Worm (Caenorhabditis elegans) whole organism, L1 larva: Measurements from ENCODE around the gene C35A5.10.

ENCODE experiments used
- C04F5.9 ChIP-seq: sonication (generic microtip); optimal IDR thresholded peaks from 2 replicates; lab custom pipeline; 2016; ENCODE audit warnings: missing genetic modification characterization, missing compliant biosample characterization
- C16A3.4 ChIP-seq: fragments of 150-350 bp; optimal IDR thresholded peaks from 2 replicates; lab custom pipeline; 2014; ENCODE audit warnings: missing biosample characterization, missing genetic modification characterization
- Y116A8C.19 ChIP-seq: sonication (generic microtip); optimal IDR thresholded peaks from 2 replicates; lab custom pipeline; 2016; ENCODE audit warnings: missing compliant biosample characterization, missing genetic modification characterization, borderline replicate concordance
- aha-1 ChIP-seq: fragments of 150-350 bp; optimal IDR thresholded peaks from 2 replicates; lab custom pipeline; 2014; ENCODE audit warnings: missing biosample characterization, missing genetic modification characterization
- blmp-1 ChIP-seq: fragments of 150-350 bp; optimal IDR thresholded peaks from 2 replicates; lab custom pipeline; 2014; ENCODE audit warnings: missing biosample characterization, missing genetic modification characterization
- ceh-63 ChIP-seq: fragments of 200-800 bp; sonication (Bioruptor generic); optimal IDR thresholded peaks from 2 replicates; lab custom pipeline; 2018; ENCODE audit warnings: mild to moderate bottlenecking, missing genetic modification characterization, missing compliant biosample characterization
- ceh-8 ChIP-seq: fragments of 200-800 bp; sonication (Bioruptor generic); optimal IDR thresholded peaks from 2 replicates; lab custom pipeline; 2018; ENCODE audit warnings: mild to moderate bottlenecking, missing genetic modification characterization, moderate library complexity, missing compliant biosample characterization
- dsc-1 ChIP-seq: sonication (generic microtip); optimal IDR thresholded peaks from 2 replicates; lab custom pipeline; 2016; ENCODE audit warnings: mild to moderate bottlenecking, missing genetic modification characterization, missing compliant biosample characterization
- efl-3 ChIP-seq: fragments of 200-800 bp; sonication (Bioruptor generic); optimal IDR thresholded peaks from 2 replicates; lab custom pipeline; 2018; ENCODE audit warnings: mild to moderate bottlenecking, missing genetic modification characterization, missing compliant biosample characterization
- egl-13 ChIP-seq: sonication (generic microtip); optimal IDR thresholded peaks from 2 replicates; lab custom pipeline; 2016; ENCODE audit warnings: missing genotype, missing genetic modification reagents, missing genetic modification characterization, missing compliant biosample characterization
- egl-27 ChIP-seq, 2 experiments: fragments of 150-350 bp in 1 of 2; sonication (generic microtip); optimal IDR thresholded peaks; 3 replicates each; lab custom pipeline; 2017 to 2018; ENCODE audit warnings: missing biosample characterization in 2 of 2, missing genetic modification characterization in 2 of 2, missing genetic modification reagents in 2 of 2
- elt-2 ChIP-seq: sonication (generic microtip); optimal IDR thresholded peaks from 2 replicates; lab custom pipeline; 2016; ENCODE audit warnings: missing genetic modification characterization, mild to moderate bottlenecking, inconsistent platforms, missing compliant biosample characterization, missing genetic modification reagents
- ets-5 ChIP-seq: fragments of 200-800 bp; sonication (Bioruptor generic); IDR thresholded peaks from 2 replicates; pipeline ENCODE4 v1.3.6; 2022; ENCODE audit warnings: missing genetic modification characterization, missing compliant biosample characterization
- fkh-10 ChIP-seq: sonication (generic microtip); optimal IDR thresholded peaks from 2 replicates; lab custom pipeline; 2017; ENCODE audit warnings: missing biosample characterization, missing genetic modification reagents, missing genetic modification characterization
- fkh-4 ChIP-seq: sonication (generic microtip); optimal IDR thresholded peaks from 2 replicates; lab custom pipeline; 2016; ENCODE audit warnings: missing compliant biosample characterization, missing genetic modification characterization, borderline replicate concordance
- fkh-8 ChIP-seq: sonication (generic microtip); optimal IDR thresholded peaks from 2 replicates; lab custom pipeline; 2016; ENCODE audit warnings: mild to moderate bottlenecking, missing genetic modification characterization, missing compliant biosample characterization
- fos-1 ChIP-seq: fragments of 150-350 bp; optimal IDR thresholded peaks from 2 replicates; lab custom pipeline; 2014; ENCODE audit warnings: missing biosample characterization, missing genetic modification characterization
- hlh-17 ChIP-seq: fragments of 200-800 bp; sonication (Bioruptor generic); optimal IDR thresholded peaks from 2 replicates; lab custom pipeline; 2018; ENCODE audit warnings: missing genetic modification characterization, mild to moderate bottlenecking, missing compliant biosample characterization, moderate library complexity, borderline replicate concordance
- hlh-4 ChIP-seq: sonication (generic microtip); optimal IDR thresholded peaks from 2 replicates; lab custom pipeline; 2016; ENCODE audit warnings: mild to moderate bottlenecking, missing genetic modification characterization, missing compliant biosample characterization
- irx-1 ChIP-seq: sonication (generic microtip); optimal IDR thresholded peaks from 2 replicates; lab custom pipeline; 2016; ENCODE audit warnings: missing genetic modification characterization, missing compliant biosample characterization
- isw-1 ChIP-seq: fragments of 200-800 bp; sonication (Bioruptor generic); IDR thresholded peaks from 2 replicates; pipeline ENCODE4 v1.3.6; 2022; ENCODE audit warnings: missing genetic modification characterization, missing compliant biosample characterization
- jun-1 ChIP-seq: fragments of 150-350 bp; optimal IDR thresholded peaks from 2 replicates; lab custom pipeline; 2014; ENCODE audit warnings: missing biosample characterization, missing genetic modification reagents, missing genetic modification characterization
- lin-15B ChIP-seq: fragments of 150-350 bp; sonication (generic microtip); optimal IDR thresholded peaks from 3 replicates; lab custom pipeline; 2014; ENCODE audit warnings: missing biosample characterization, missing genetic modification characterization
- lir-3 ChIP-seq: sonication (generic microtip); optimal IDR thresholded peaks from 2 replicates; lab custom pipeline; 2016; ENCODE audit warnings: mild to moderate bottlenecking, missing genetic modification characterization, moderate library complexity, missing compliant biosample characterization; ENCODE audit not compliant: poor library complexity
- mdl-1 ChIP-seq, 2 experiments: fragments of 150-350 bp; optimal IDR thresholded peaks; 2 replicates each; lab custom pipeline; 2014 to 2017; ENCODE audit warnings: missing biosample characterization in 2 of 2, missing genetic modification characterization in 2 of 2, inconsistent platforms in 1 of 2
- nhr-20 ChIP-seq: sonication (generic microtip); optimal IDR thresholded peaks from 2 replicates; lab custom pipeline; 2016; ENCODE audit warnings: mild to moderate bottlenecking, missing genetic modification characterization, missing compliant biosample characterization
- nhr-28 ChIP-seq: fragments of 150-350 bp; optimal IDR thresholded peaks from 2 replicates; lab custom pipeline; 2014; ENCODE audit warnings: missing biosample characterization, missing genetic modification characterization
- nhr-47 ChIP-seq: sonication (generic microtip); optimal IDR thresholded peaks from 2 replicates; lab custom pipeline; 2016; ENCODE audit warnings: mild to moderate bottlenecking, missing genetic modification characterization, moderate library complexity, missing compliant biosample characterization
- nhr-71 ChIP-seq: sonication (generic microtip); optimal IDR thresholded peaks from 2 replicates; lab custom pipeline; 2016; ENCODE audit warnings: mild to moderate bottlenecking, missing genetic modification characterization, moderate library complexity, missing compliant biosample characterization
- nhr-76 ChIP-seq: sonication (generic microtip); optimal IDR thresholded peaks from 2 replicates; lab custom pipeline; 2017; ENCODE audit warnings: missing biosample characterization, missing genetic modification characterization
- nhr-77 ChIP-seq: fragments of 150-350 bp; optimal IDR thresholded peaks from 2 replicates; lab custom pipeline; 2014; ENCODE audit warnings: missing biosample characterization, missing genetic modification characterization
- nhr-85 ChIP-seq: sonication (generic microtip); peaks from one replicate; lab custom pipeline; 2016; ENCODE audit warnings: missing genetic modification characterization, inconsistent platforms, missing compliant biosample characterization
- pag-3 ChIP-seq: sonication (generic microtip); optimal IDR thresholded peaks from 2 replicates; lab custom pipeline; 2017; ENCODE audit warnings: missing genetic modification characterization, mild to moderate bottlenecking, missing compliant biosample characterization, antibody characterized with exemption, borderline replicate concordance; ENCODE audit not compliant: insufficient read depth
- pax-3 ChIP-seq: fragments of 200-800 bp; sonication (Bioruptor generic); optimal IDR thresholded peaks from 2 replicates; lab custom pipeline; 2018; ENCODE audit warnings: mild to moderate bottlenecking, missing genetic modification characterization, moderate library complexity, missing compliant biosample characterization
- pqm-1 ChIP-seq: sonication (generic microtip); optimal IDR thresholded peaks from 3 replicates; lab custom pipeline; 2017; ENCODE audit warnings: missing biosample characterization, missing genetic modification characterization
- rnt-1 ChIP-seq: sonication (generic microtip); optimal IDR thresholded peaks from 2 replicates; lab custom pipeline; 2016; ENCODE audit warnings: mild to moderate bottlenecking, missing genetic modification characterization, moderate library complexity, missing compliant biosample characterization
- snpc-4 ChIP-seq: fragments of 150-350 bp; optimal IDR thresholded peaks from 2 replicates; lab custom pipeline; 2014; ENCODE audit warnings: missing biosample characterization, missing genetic modification characterization
- snu-23 ChIP-seq: sonication (generic microtip); optimal IDR thresholded peaks from 2 replicates; lab custom pipeline; 2016; ENCODE audit warnings: missing genetic modification characterization, missing compliant biosample characterization
- sox-4 ChIP-seq: sonication (generic microtip); optimal IDR thresholded peaks from 2 replicates; lab custom pipeline; 2016; ENCODE audit warnings: missing genetic modification characterization, missing compliant biosample characterization
- sup-37 ChIP-seq: fragments of 200-800 bp; sonication (Bioruptor generic); optimal IDR thresholded peaks from 2 replicates; lab custom pipeline; 2018; ENCODE audit warnings: mild to moderate bottlenecking, missing genetic modification characterization, missing compliant biosample characterization
- tbx-2 ChIP-seq: sonication (generic microtip); optimal IDR thresholded peaks from 2 replicates; lab custom pipeline; 2016; ENCODE audit warnings: missing genetic modification characterization, missing compliant biosample characterization
- tlp-1 ChIP-seq: fragments of 150-350 bp; optimal IDR thresholded peaks from 2 replicates; lab custom pipeline; 2014; ENCODE audit warnings: missing biosample characterization, missing genetic modification characterization
- unc-130 ChIP-seq: fragments of 150-350 bp; optimal IDR thresholded peaks from 2 replicates; lab custom pipeline; 2017; ENCODE audit warnings: missing biosample characterization, missing genetic modification characterization, inconsistent platforms
- unc-30 ChIP-seq: sonication (generic microtip); optimal IDR thresholded peaks from 2 replicates; lab custom pipeline; 2017; ENCODE audit warnings: missing biosample characterization, missing genetic modification characterization
- unc-62 ChIP-seq: fragments of 150-350 bp; optimal IDR thresholded peaks from 2 replicates; lab custom pipeline; 2014; ENCODE audit warnings: missing biosample characterization, missing genetic modification reagents, missing genetic modification characterization
- unc-86 ChIP-seq: sonication (generic microtip); optimal IDR thresholded peaks from 2 replicates; lab custom pipeline; 2016; ENCODE audit warnings: missing genetic modification characterization, missing compliant biosample characterization
- vab-15 ChIP-seq: sonication (generic microtip); optimal IDR thresholded peaks from 2 replicates; lab custom pipeline; 2017; ENCODE audit warnings: missing genotype, mild to moderate bottlenecking, missing genetic modification characterization, missing compliant biosample characterization
- xbp-1 ChIP-seq: sonication (generic microtip); optimal IDR thresholded peaks from 2 replicates; lab custom pipeline; 2016; ENCODE audit warnings: missing genetic modification characterization, missing compliant biosample characterization
- zag-1 ChIP-seq: fragments of 150-350 bp; optimal IDR thresholded peaks from 2 replicates; lab custom pipeline; 2014; ENCODE audit warnings: missing biosample characterization, missing genetic modification characterization
- zip-4 ChIP-seq: fragments of 200-800 bp; sonication (Bioruptor generic); optimal IDR thresholded peaks from 2 replicates; lab custom pipeline; 2018; ENCODE audit warnings: mild to moderate bottlenecking, missing genetic modification characterization, moderate library complexity, missing compliant biosample characterization
- ztf-11 ChIP-seq, 2 experiments: sonication (generic microtip); optimal IDR thresholded peaks; 2 replicates each; lab custom pipeline; 2016 to 2017; ENCODE audit warnings: missing genetic modification characterization in 2 of 2, missing biosample characterization in 1 of 2, missing compliant biosample characterization in 1 of 2
- ztf-4 ChIP-seq: fragments of 150-350 bp; optimal IDR thresholded peaks from 2 replicates; lab custom pipeline; 2014; ENCODE audit warnings: missing biosample characterization, missing genetic modification characterization

The C35A5.10 gene

DNA sequence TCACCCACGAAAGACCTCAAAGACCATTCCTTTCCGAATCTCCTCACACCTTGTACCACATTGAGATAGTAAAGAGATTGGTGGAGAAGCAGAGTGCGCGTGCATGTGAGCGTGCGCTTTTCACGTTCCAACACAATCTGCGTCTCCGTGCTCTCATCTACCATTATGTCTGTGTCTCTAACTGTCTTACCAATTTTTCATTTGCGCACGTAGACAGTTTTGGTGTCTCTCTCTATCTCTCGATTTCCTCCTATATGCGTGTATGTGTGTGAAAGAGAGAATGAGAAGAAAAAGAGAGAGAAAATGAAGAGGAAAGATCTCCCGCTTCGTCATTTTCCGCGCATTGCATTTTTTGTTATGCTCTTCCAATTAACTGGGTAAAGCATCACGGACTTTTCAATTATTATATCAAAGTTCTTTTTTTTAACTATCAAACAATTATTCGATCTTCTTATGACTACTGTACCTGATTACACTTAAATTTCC is 37.3 kb upstream of the C35A5.10 start (continued):
- TF ChIP-seq pqm-1 (peak; percentile 38), snpc-4 (tag; lab: Kevin White, UChicago) (peak; percentile 60), tbx-2 (tag; lab: Kevin White, UChicago) (peak; percentile 95), nhr-47 (peak; percentile 95), lin-15B (peak; percentile 39), zag-1 (tag; lab: Kevin White, UChicago) (peak; percentile 93), C16A3.4 (peak; percentile 95), pag-3 (tag; lab: Kevin White, UChicago) (no peak), fkh-4 (tag; lab: Kevin White, UChicago) (no peak), irx-1 (peak; percentile 84), ceh-63 (GFP tag; lab: Kevin White, UChicago) (no peak), zip-4 (GFP tag; lab: Kevin White, UChicago) (peak; percentile 56), isw-1 (GFP tag; lab: Robert Waterston, UW) (peak; percentile 76), hlh-17 (GFP tag; lab: Kevin White, UChicago) (no peak), hlh-4 (tag; lab: Kevin White, UChicago) (no peak), ceh-8 (GFP tag; lab: Kevin White, UChicago) (peak; percentile 77), unc-62 (GFP tag; lab: Kevin White, UChicago) (no peak), sup-37 (peak; percentile 15), ztf-4 (tag; lab: Kevin White, UChicago) (peak; percentile 96), fkh-10 (GFP tag; lab: Kevin White, UChicago) (peak; percentile 95), snu-23 (GFP tag; lab: Kevin White, UChicago) (peak; percentile 98), xbp-1 (tag; lab: Kevin White, UChicago) (peak; percentile 86), pax-3 (peak; percentile 90), tlp-1 (tag; lab: Kevin White, UChicago) (no peak), fos-1 (tag; lab: Kevin White, UChicago) (peak; percentile 95), ztf-11 (tag; optimal IDR thresholded peaks at IDR 0.05; lab: Kevin White, UChicago) (peak in 1 of 2 experiments; percentile 46), aha-1 (tag; lab: Kevin White, UChicago) (peak; percentile 100), rnt-1 (peak; percentile 89), nhr-20 (tag; lab: Kevin White, UChicago) (peak; percentile 98), unc-130 (tag; lab: Kevin White, UChicago) (peak; percentile 74), nhr-76 (tag; lab: Kevin White, UChicago) (peak; percentile 47), fkh-8 (tag; lab: Kevin White, UChicago) (peak; percentile 99), nhr-85 (tag; lab: Kevin White, UChicago) (peak; percentile 99), efl-3 (GFP tag; lab: Kevin White, UChicago) (no peak), dsc-1 (tag; lab: Kevin White, UChicago) (peak; percentile 92), vab-15 (tag; lab: Kevin White, UChicago) (peak; percentile 67), egl-13 (tag; lab: Kevin White, UChicago) (peak; percentile 93), lir-3 (tag; lab: Kevin White, UChicago) (peak; percentile 75), Y116A8C.19 (no peak), nhr-77 (peak; percentile 96), sox-4 (tag; lab: Kevin White, UChicago) (peak; percentile 80), nhr-28 (tag; lab: Kevin White, UChicago) (no peak), elt-2 (tag; lab: Kevin White, UChicago) (peak; percentile 69), unc-30 (tag; lab: Kevin White, UChicago) (no peak), jun-1 (tag; lab: Kevin White, UChicago) (peak; percentile 92), C04F5.9 (tag; lab: Kevin White, UChicago) (peak; percentile 50), ets-5 (GFP tag; lab: Robert Waterston, UW) (no peak), mdl-1 (tag; optimal IDR thresholded peaks at IDR 0.05; lab: Kevin White, UChicago) (peak; percentile 90 to 99), unc-86 (tag; lab: Kevin White, UChicago) (peak; percentile 95), nhr-71 (tag; lab: Kevin White, UChicago) (peak; percentile 98), egl-27 (tag; optimal IDR thresholded peaks at IDR 0.05; lab: Kevin White, UChicago) (peak; percentile 92 to 99), blmp-1 (tag; lab: Kevin White, UChicago) (peak; percentile 94)
